Worm (Caenorhabditis elegans): ENCODE data around the gene asp-19.
"Not testable (repeated sequence)": the region's sequence is repeated elsewhere in the genome, so short reads cannot be mapped to it uniquely, and the experiment has no call there.

DNA sequence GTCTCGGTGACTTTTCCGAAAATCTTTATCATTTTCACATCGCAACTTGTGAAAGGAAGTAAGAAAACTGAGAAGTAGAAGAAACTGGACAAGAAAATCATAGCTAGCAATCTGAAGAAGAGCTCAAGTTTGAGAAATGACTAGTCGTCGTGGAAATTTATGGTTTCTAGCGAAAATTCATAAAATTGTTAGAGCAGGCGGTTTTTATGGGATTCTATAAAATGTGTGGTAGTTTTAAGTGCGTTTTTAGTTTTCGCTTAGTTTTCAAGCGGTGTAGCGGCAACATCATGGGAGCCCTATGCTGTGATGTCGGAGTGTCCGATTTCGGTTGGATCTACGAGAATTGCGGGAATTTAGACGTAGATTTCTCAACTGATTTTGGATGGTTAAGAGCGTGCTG is 25.2 kb upstream of the asp-19 start, which contains the start of gene clec-254:
- TF ChIP-seq alr-1, aly-2 (tag; optimal IDR thresholded peaks at IDR 0.05): not testable (repeated sequence)
